Fruit fly (Drosophila melanogaster) Kc167 (cell line): ENCODE data around the gene CG1789.

Source experiments
- Myc ChIP-seq: fragments of >200 bp; optimal IDR thresholded peaks from 2 replicates; lab custom pipeline; 2017; ENCODE audit warnings: missing external identifiers
- insv ChIP-seq: fragments of >200 bp; optimal IDR thresholded peaks from 3 replicates; lab custom pipeline; 2018; ENCODE audit warnings: missing external identifiers
- ttk ChIP-seq: sonication (Bioruptor generic); optimal IDR thresholded peaks from 2 replicates; lab custom pipeline; 2017; ENCODE audit warnings: missing external identifiers

DNA sequence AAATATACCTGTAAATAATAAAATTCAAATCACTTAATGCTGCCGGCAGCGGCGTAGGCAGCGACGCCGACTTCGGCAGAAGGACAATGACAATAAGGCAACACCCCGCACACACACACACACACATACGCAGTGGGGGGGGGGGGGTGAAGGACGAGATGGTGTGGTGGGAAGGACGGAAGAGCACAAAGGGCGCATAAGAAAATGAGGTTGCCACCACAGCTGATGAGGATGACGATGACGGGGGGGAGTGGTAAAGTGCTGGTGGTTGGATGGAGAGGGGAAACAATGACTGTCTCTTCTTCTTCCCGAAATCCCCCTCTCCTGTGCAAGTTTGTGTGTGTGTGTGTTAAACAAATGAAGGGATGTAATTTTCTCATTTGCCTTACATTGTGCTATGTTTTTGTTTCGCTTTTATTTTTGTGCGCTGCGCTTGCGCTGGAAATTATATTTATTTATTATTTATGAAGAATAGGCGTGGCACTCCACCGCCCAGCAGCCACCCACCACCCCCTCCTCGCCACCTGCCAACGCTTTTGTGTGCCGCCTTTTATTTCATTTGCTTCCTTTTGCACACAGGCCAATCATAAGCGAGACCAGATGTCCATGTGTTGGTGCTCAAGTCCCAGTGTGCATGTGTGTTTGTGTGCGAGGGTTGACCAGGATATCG lies 25.4 kb upstream of the CG1789 start:
- TF ChIP-seq Myc (lab: Kevin White, UChicago) (no peak), insv (lab: Kevin White, UChicago) (no peak), ttk (lab: Kevin White, UChicago) (no peak)
